Fruit fly (Drosophila melanogaster) whole organism, adult: ENCODE measurements around the gene Suv3.
A peak's percentile ranks its signal among the peaks of the same experiment; 100 is the strongest.

Experiments
- CG33017 ChIP-seq: fragments of 200-800 bp; sonication (Bioruptor generic); optimal IDR thresholded peaks from 2 replicates; lab custom pipeline; 2018; ENCODE audit warnings: missing biosample characterization, mild to moderate bottlenecking, missing genetic modification characterization, moderate library complexity
- CG5204 ChIP-seq: fragments of 200-800 bp; sonication (Bioruptor generic); optimal IDR thresholded peaks from 2 replicates; lab custom pipeline; 2016; ENCODE audit warnings: missing biosample characterization, missing genetic modification characterization
- Hr96 ChIP-seq: fragments of 200-800 bp; sonication (Bioruptor generic); optimal IDR thresholded peaks from 2 replicates; lab custom pipeline; 2016; ENCODE audit warnings: missing biosample characterization, missing genetic modification characterization
- Mnt ChIP-seq: fragments of 200-800 bp; sonication (Bioruptor generic); optimal IDR thresholded peaks from 2 replicates; lab custom pipeline; 2016; ENCODE audit warnings: missing biosample characterization, mild to moderate bottlenecking, missing genetic modification characterization
- kay ChIP-seq: fragments of 200-800 bp; sonication (Bioruptor generic); peaks from one replicate; lab custom pipeline; 2016; ENCODE audit warnings: missing biosample characterization, missing genetic modification characterization, borderline replicate concordance
- tj ChIP-seq: fragments of 200-800 bp; sonication (Bioruptor generic); optimal IDR thresholded peaks from 3 replicates; lab custom pipeline; 2017; ENCODE audit warnings: missing biosample characterization, mild to moderate bottlenecking, missing genetic modification characterization, moderate library complexity

DNA sequence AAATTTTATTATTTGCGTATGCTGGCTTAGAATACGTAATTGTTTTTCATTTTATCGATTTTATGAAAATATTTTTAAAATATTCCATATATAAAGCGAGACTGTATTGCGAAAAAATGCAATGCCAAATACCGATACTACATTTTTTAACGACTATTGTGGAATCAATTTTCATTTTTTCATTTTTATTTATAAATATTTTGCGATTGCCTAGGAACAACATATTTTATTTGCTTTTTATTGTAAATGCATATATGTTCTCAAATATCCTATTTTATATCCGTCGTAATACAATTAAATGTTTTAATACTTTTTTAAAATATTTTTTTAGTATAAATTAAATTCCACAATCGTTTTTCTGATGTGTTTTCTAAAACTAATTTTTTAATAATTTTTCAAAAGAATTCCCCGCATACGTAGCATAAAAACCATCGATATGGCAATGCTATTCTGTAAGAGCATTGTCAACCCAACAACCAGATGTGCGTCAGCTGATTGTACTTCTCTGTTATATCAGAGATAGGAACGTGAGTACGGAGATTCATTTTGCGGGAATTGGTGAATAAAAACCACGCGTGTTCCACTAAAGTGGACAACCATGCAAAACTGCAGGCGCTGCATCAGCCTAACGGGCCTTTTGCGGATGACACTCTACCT, at the start of gene Suv3:
- TF ChIP-seq kay (GFP tag; lab: Kevin White, UChicago) (peak; percentile 70), Hr96 (GFP tag; lab: Kevin White, UChicago) (no peak), CG33017 (tag; lab: Kevin White, UChicago) (peak; percentile 57), Mnt (peak; percentile 52), CG5204 (GFP tag; lab: Kevin White, UChicago) (no peak), tj (GFP tag; lab: Kevin White, UChicago) (peak; percentile 42)
